Worm (Caenorhabditis elegans) whole organism, L3 larva: Measurements from ENCODE around the gene elp-1.

Experiments used
- R02D3.7 ChIP-seq: fragments of 150-350 bp; optimal IDR thresholded peaks from 2 replicates; lab custom pipeline; 2014; ENCODE audit warnings: missing biosample characterization, missing genetic modification characterization
- ZK546.5 ChIP-seq: sonication (generic microtip); optimal IDR thresholded peaks from 2 replicates; lab custom pipeline; 2017; ENCODE audit warnings: missing biosample characterization, missing genetic modification characterization
- aly-2 ChIP-seq: fragments of 150-350 bp; optimal IDR thresholded peaks from 2 replicates; lab custom pipeline; 2014; ENCODE audit warnings: missing biosample characterization, missing genetic modification characterization
- ceh-16 ChIP-seq: sonication (generic microtip); optimal IDR thresholded peaks from 2 replicates; lab custom pipeline; 2017; ENCODE audit warnings: missing biosample characterization, missing genetic modification characterization
- ceh-28 ChIP-seq: fragments of 150-350 bp; optimal IDR thresholded peaks from 2 replicates; lab custom pipeline; 2014; ENCODE audit warnings: missing biosample characterization, missing genetic modification reagents, missing genetic modification characterization
- ceh-82 ChIP-seq: fragments of 150-350 bp; optimal IDR thresholded peaks from 2 replicates; lab custom pipeline; 2014; ENCODE audit warnings: missing biosample characterization, missing genetic modification characterization
- ceh-9 ChIP-seq: sonication (generic microtip); optimal IDR thresholded peaks from 2 replicates; lab custom pipeline; 2018; ENCODE audit warnings: missing biosample characterization, missing genetic modification characterization
- daf-12 ChIP-seq: fragments of 150-350 bp; optimal IDR thresholded peaks from 2 replicates; lab custom pipeline; 2014; ENCODE audit warnings: missing biosample characterization, missing genetic modification reagents, missing genetic modification characterization
- egl-5 ChIP-seq: fragments of 150-350 bp; optimal IDR thresholded peaks from 2 replicates; lab custom pipeline; 2017; ENCODE audit warnings: missing biosample characterization, missing genetic modification reagents, missing genetic modification characterization, inconsistent platforms
- elt-1 ChIP-seq: fragments of 150-350 bp; optimal IDR thresholded peaks from 2 replicates; lab custom pipeline; 2014; ENCODE audit warnings: missing biosample characterization, missing genetic modification characterization
- elt-2 ChIP-seq: sonication (generic microtip); optimal IDR thresholded peaks from 2 replicates; lab custom pipeline; 2016; ENCODE audit warnings: missing genetic modification reagents, mild to moderate bottlenecking, missing genetic modification characterization, missing compliant biosample characterization
- elt-3 ChIP-seq, 3 experiments: fragments of 150-350 bp in 1 of 3; sonication (generic microtip) in 2 of 3; optimal IDR thresholded peaks; 2 replicates in 2 of 3; 4 replicates in 1 of 3; lab custom pipeline; 2014 to 2017; ENCODE audit warnings: missing biosample characterization in 3 of 3, missing genetic modification characterization in 3 of 3
- eor-1 ChIP-seq, 2 experiments: fragments of 150-350 bp; optimal IDR thresholded peaks; 2 replicates each; lab custom pipeline; 2014 to 2018; ENCODE audit warnings: missing biosample characterization in 2 of 2, missing genetic modification characterization in 2 of 2
- fkh-2 ChIP-seq: fragments of 150-350 bp; optimal IDR thresholded peaks from 2 replicates; lab custom pipeline; 2014; ENCODE audit warnings: missing biosample characterization, missing genetic modification reagents, missing genetic modification characterization
- fos-1 ChIP-seq: fragments of 150-350 bp; optimal IDR thresholded peaks from 2 replicates; lab custom pipeline; 2014; ENCODE audit warnings: missing biosample characterization, missing genetic modification characterization
- hmg-11 ChIP-seq: sonication (generic microtip); optimal IDR thresholded peaks from 2 replicates; lab custom pipeline; 2016; ENCODE audit warnings: missing genetic modification characterization, missing compliant biosample characterization
- jun-1 ChIP-seq: fragments of 150-350 bp; optimal IDR thresholded peaks from 2 replicates; lab custom pipeline; 2014; ENCODE audit warnings: missing biosample characterization, missing genetic modification reagents, missing genetic modification characterization
- lin-15B ChIP-seq: fragments of 150-350 bp; optimal IDR thresholded peaks from 2 replicates; lab custom pipeline; 2014; ENCODE audit warnings: missing biosample characterization, missing genetic modification characterization
- lin-39 ChIP-seq: fragments of 150-350 bp; optimal IDR thresholded peaks from 2 replicates; lab custom pipeline; 2018; ENCODE audit warnings: missing biosample characterization, missing genetic modification reagents, missing genetic modification characterization
- lsy-12 ChIP-seq: sonication (generic microtip); optimal IDR thresholded peaks from 2 replicates; lab custom pipeline; 2016; ENCODE audit warnings: mild to moderate bottlenecking, missing genetic modification characterization, missing compliant biosample characterization
- mml-1 ChIP-seq: fragments of 150-350 bp; sonication (generic microtip); optimal IDR thresholded peaks from 3 replicates; lab custom pipeline; 2014; ENCODE audit warnings: missing biosample characterization, missing genetic modification characterization
- nfya-1 ChIP-seq: sonication (generic microtip); optimal IDR thresholded peaks from 2 replicates; lab custom pipeline; 2017; ENCODE audit warnings: missing genetic modification characterization, mild to moderate bottlenecking, missing compliant biosample characterization, antibody characterized with exemption, moderate library complexity; ENCODE audit not compliant: insufficient read depth
- nhr-11 ChIP-seq: fragments of 150-350 bp; optimal IDR thresholded peaks from 2 replicates; lab custom pipeline; 2014; ENCODE audit warnings: missing biosample characterization, missing genetic modification characterization
- nhr-23 ChIP-seq: fragments of 150-350 bp; optimal IDR thresholded peaks from 2 replicates; lab custom pipeline; 2014; ENCODE audit warnings: missing biosample characterization, missing genetic modification reagents, missing genetic modification characterization
- nhr-237 ChIP-seq: fragments of 150-350 bp; optimal IDR thresholded peaks from 2 replicates; lab custom pipeline; 2014; ENCODE audit warnings: missing biosample characterization, missing genetic modification characterization
- nhr-25 ChIP-seq: sonication (generic microtip); optimal IDR thresholded peaks from 2 replicates; lab custom pipeline; 2017; ENCODE audit warnings: missing biosample characterization, missing genetic modification characterization
- nhr-67 ChIP-seq: fragments of 150-350 bp; optimal IDR thresholded peaks from 2 replicates; lab custom pipeline; 2014; ENCODE audit warnings: missing biosample characterization, missing genetic modification characterization
- nhr-76 ChIP-seq: fragments of 150-350 bp; sonication (generic microtip); optimal IDR thresholded peaks from 5 replicates; lab custom pipeline; 2014; ENCODE audit warnings: missing biosample characterization, missing genetic modification characterization
- nhr-77 ChIP-seq: fragments of 150-350 bp; optimal IDR thresholded peaks from 2 replicates; lab custom pipeline; 2014; ENCODE audit warnings: missing biosample characterization, missing genetic modification characterization
- pha-4 ChIP-seq: fragments of 150-350 bp; optimal IDR thresholded peaks from 2 replicates; lab custom pipeline; 2014; ENCODE audit warnings: missing biosample characterization, missing genetic modification reagents, missing genetic modification characterization
- pqm-1 ChIP-seq: fragments of 150-350 bp; optimal IDR thresholded peaks from 2 replicates; lab custom pipeline; 2017; ENCODE audit warnings: missing biosample characterization, missing genetic modification characterization, inconsistent platforms
- skn-1 ChIP-seq: fragments of 150-350 bp; optimal IDR thresholded peaks from 2 replicates; lab custom pipeline; 2014; ENCODE audit warnings: missing biosample characterization, missing genetic modification characterization
- tbx-2 ChIP-seq: sonication (generic microtip); optimal IDR thresholded peaks from 2 replicates; lab custom pipeline; 2016; ENCODE audit warnings: mild to moderate bottlenecking, missing genetic modification characterization, missing compliant biosample characterization
- unc-62 ChIP-seq: fragments of 150-350 bp; sonication (generic microtip); optimal IDR thresholded peaks from 4 replicates; lab custom pipeline; 2014; ENCODE audit warnings: missing biosample characterization, missing genetic modification reagents, missing genetic modification characterization
- zag-1 ChIP-seq: fragments of 150-350 bp; optimal IDR thresholded peaks from 2 replicates; lab custom pipeline; 2014; ENCODE audit warnings: missing biosample characterization, missing genetic modification characterization
- ztf-11 ChIP-seq: fragments of 150-350 bp; optimal IDR thresholded peaks from 2 replicates; lab custom pipeline; 2014; ENCODE audit warnings: missing biosample characterization, missing genetic modification characterization

elp-1 gene

DNA sequence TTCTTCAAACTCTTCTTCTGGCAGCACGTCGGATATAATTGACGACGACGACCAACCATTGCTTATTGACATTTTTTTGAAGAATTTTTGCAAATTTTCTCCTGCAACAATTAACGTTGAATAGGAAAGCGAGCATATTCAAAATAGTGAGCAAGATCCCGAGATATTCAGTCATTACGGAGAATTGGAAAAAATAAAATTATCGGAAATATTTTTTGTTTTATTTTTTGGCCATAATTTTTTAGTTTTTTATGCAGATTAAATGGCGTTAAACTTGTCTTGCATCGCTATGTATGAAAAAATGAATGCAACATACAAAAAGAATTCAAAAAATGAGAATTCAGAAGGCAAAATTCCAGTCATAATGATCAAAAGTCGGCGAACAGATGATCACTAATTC lies at the start of gene elp-1:
TSS of gene elp-1 (minus strand) at position 101 of the 400 bp plus-strand sequence.
- no peak for TF ChIP-seq unc-62 (GFP tag; lab: Kevin White, UChicago)
- TF ChIP-seq pqm-1, result no peak
- TF ChIP-seq ceh-82 (tag; lab: Kevin White, UChicago), result no peak
- no peak for TF ChIP-seq ceh-28
- TF ChIP-seq ceh-16 (tag; lab: Kevin White, UChicago), result no peak
- no peak for TF ChIP-seq hmg-11 (tag; lab: Kevin White, UChicago)
- TF ChIP-seq fkh-2 (tag; lab: Kevin White, UChicago), result no peak
- no peak for TF ChIP-seq fos-1 (tag; lab: Kevin White, UChicago)
- TF ChIP-seq egl-5 (tag; lab: Kevin White, UChicago), result no peak
- no peak for TF ChIP-seq eor-1 (tag; optimal IDR thresholded peaks at IDR 0.05; lab: Kevin White, UChicago)
- TF ChIP-seq aly-2, result no peak
- TF ChIP-seq nhr-76, result no peak
- TF ChIP-seq ceh-9 (tag; lab: Kevin White, UChicago), result no peak
- TF ChIP-seq nhr-25, result no peak

DNA sequence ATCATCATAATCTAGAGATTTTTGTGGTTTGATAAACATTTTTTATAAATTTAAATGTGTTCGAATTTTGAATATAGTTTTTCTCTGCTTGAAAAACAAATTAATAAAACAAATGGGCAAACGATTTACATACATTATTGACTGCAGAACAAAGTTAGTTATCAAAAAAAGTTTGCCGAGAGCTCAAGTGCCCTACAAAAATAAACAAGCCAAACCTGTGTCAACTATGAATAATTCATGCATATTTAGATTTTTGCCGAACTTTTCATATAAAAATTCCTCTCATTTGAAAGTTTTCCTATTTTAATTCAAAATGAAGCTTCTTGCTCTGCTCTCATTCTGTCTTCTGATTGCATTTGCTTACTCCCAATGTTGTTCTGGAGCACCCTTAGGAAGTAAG lies 45.9 kb upstream of the elp-1 start, which contains the start of gene sshk-1:
TSS of gene sshk-1 (plus strand) at position 301 of the 400 bp plus-strand sequence.
- TF ChIP-seq lin-39 (tag; lab: Kevin White, UChicago), result no peak
- TF ChIP-seq hmg-11 (tag; lab: Kevin White, UChicago), result no peak
- no peak for TF ChIP-seq R02D3.7 (tag; lab: Kevin White, UChicago)
- TF ChIP-seq zag-1 (tag; lab: Kevin White, UChicago), result no peak
- no peak for TF ChIP-seq daf-12 (tag; lab: Kevin White, UChicago)
- no peak for TF ChIP-seq nhr-67 (tag; lab: Kevin White, UChicago)
- no peak for TF ChIP-seq unc-62 (GFP tag; lab: Kevin White, UChicago)
- no peak for TF ChIP-seq nhr-77 (tag; lab: Kevin White, UChicago)
- TF ChIP-seq egl-5 (tag; lab: Kevin White, UChicago), result no peak
- TF ChIP-seq tbx-2 (tag; lab: Kevin White, UChicago), result no peak
- no peak for TF ChIP-seq lin-15B (tag; lab: Kevin White, UChicago)
- TF ChIP-seq eor-1 (tag; optimal IDR thresholded peaks at IDR 0.05; lab: Kevin White, UChicago), result no peak
- TF ChIP-seq elt-1 (tag; lab: Kevin White, UChicago), result no peak
- TF ChIP-seq fkh-2 (tag; lab: Kevin White, UChicago), result no peak
- TF ChIP-seq ceh-28, result no peak
- TF ChIP-seq ceh-82 (tag; lab: Kevin White, UChicago), result no peak
- TF ChIP-seq nhr-23 (tag; lab: Kevin White, UChicago), result no peak
- TF ChIP-seq skn-1 (tag; lab: Kevin White, UChicago), result no peak
- TF ChIP-seq ztf-11, result no peak

DNA sequence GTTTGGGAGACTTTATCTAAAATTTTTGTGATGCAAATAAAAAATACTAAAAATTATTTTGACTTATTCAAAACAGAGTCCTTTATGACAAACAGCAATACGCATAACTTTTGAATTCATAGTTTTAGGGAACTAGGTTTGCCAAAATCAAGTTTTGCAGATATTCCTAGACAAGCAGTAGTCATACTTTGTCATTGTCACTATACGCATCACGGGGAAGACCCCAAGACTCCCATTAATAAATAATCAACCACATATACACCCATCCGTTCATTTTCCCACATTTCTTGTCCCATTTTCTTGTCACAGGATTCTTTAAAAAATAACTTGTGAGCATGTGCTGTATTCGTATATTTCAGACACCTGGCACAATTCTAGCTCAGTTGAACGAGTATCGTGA lies 44.5 kb upstream of the elp-1 start, which contains the start of gene Y44A6D.7:
TSS of gene Y44A6D.7 (plus strand) at position 301 of the 400 bp plus-strand sequence.
- TF ChIP-seq egl-5 (tag; lab: Kevin White, UChicago) (no peak), elt-1 (tag; lab: Kevin White, UChicago) (no peak), pha-4 (tag; lab: Kevin White, UChicago) (no peak), nfya-1 (no peak), nhr-11 (tag; lab: Kevin White, UChicago) (no peak), ceh-9 (tag; lab: Kevin White, UChicago) (no peak), nhr-25 (no peak), nhr-67 (tag; lab: Kevin White, UChicago) (no peak), fkh-2 (tag; lab: Kevin White, UChicago) (no peak), elt-3 (tag; optimal IDR thresholded peaks at IDR 0.05; lab: Kevin White, UChicago) (no peak), skn-1 (tag; lab: Kevin White, UChicago) (no peak)
- TF ChIP-seq, all 47 proteins: peak for 0

DNA sequence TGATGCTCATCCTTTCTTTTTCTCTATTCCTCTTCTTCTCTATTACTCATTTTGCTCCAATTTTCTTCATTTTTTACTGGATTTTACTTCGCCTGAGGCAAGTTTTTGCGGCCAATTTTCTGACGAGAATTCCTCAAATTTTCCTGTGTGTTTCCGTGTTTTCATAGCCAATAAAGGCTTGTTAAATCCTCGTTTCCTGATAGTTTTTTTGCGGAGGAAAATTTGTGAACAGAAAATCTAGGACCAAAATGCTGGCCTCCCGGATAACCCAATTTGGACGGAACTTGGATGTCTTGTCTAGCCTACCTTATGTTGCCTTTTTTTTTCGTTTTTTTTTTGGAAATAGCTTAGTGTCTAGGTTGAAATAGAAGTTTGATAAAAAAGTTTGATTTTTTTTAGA lies 43.7 kb upstream of the elp-1 start:
- TF ChIP-seq elt-2 (tag; lab: Kevin White, UChicago), result no peak
- TF ChIP-seq egl-5 (tag; lab: Kevin White, UChicago), result no peak
- TF ChIP-seq ceh-16 (tag; lab: Kevin White, UChicago), result no peak
- TF ChIP-seq ZK546.5 (tag; lab: Kevin White, UChicago), result no peak
- no peak for TF ChIP-seq elt-3 (tag; optimal IDR thresholded peaks at IDR 0.05; lab: Kevin White, UChicago)
- no peak for TF ChIP-seq nhr-77 (tag; lab: Kevin White, UChicago)
- TF ChIP-seq mml-1 (tag; lab: Kevin White, UChicago), result no peak
- TF ChIP-seq eor-1 (tag; optimal IDR thresholded peaks at IDR 0.05; lab: Kevin White, UChicago), result no peak
- TF ChIP-seq nhr-76, result no peak
- no peak for TF ChIP-seq zag-1 (tag; lab: Kevin White, UChicago)
- TF ChIP-seq lsy-12 (tag; lab: Kevin White, UChicago), result no peak
- no peak for TF ChIP-seq jun-1
- no peak for TF ChIP-seq nhr-237 (tag; lab: Kevin White, UChicago)
- no peak for TF ChIP-seq nfya-1
- TF ChIP-seq hmg-11 (tag; lab: Kevin White, UChicago), result no peak
- no peak for TF ChIP-seq elt-1 (tag; lab: Kevin White, UChicago)
- no peak for TF ChIP-seq lin-15B (tag; lab: Kevin White, UChicago)
- no peak for TF ChIP-seq nhr-25
- no peak for TF ChIP-seq R02D3.7 (tag; lab: Kevin White, UChicago)
